Worm (Caenorhabditis elegans): ENCODE results near the gene hsp-60.

ce11 chrIII:1652181-1652580, 32.6 kb downstream of the hsp-60 start, which contains the start of gene Y22D7AL.1:
- TF ChIP-seq nhr-76 (tag; optimal IDR thresholded peaks at IDR 0.05) (no peak), nhr-10 (tag; optimal IDR thresholded peaks at IDR 0.05) (no peak), unc-62 (GFP tag; optimal IDR thresholded peaks at IDR 0.05 in 1 of 2) (no peak), unc-62 (tag; optimal IDR thresholded peaks at IDR 0.05) (no peak)
